Worm (Caenorhabditis elegans): Measurements from ENCODE around the gene oac-52.
"Not testable (repeated sequence)": the region's sequence is repeated elsewhere in the genome, so short reads cannot be mapped to it uniquely, and the experiment has no call there.

The oac-52 gene

DNA sequence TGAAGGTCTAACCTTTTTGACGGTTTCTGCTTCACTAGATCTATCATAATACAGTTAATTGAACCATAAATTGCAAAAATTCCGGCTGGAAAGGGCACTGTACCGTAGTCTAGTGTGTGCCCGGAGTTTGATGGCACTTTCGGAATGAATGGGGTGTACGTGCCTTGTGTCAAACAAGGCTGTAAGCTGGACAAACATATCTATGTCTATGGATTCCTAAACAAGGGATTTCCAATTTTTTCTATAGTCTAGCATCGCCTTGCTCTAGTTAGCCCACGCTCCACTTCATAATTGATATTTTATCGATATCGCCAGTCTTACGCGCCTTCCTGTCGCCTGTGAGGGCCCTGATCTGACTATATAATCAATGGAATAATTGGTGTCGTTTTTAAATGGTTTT, at the start of gene oac-52:
Gene oac-52, minus strand, starts transcription at position 101 of the 400 bp plus-strand sequence.
- TF ChIP-seq him-1 (tag; optimal IDR thresholded peaks at IDR 0.05) (no peak), dao-5 (tag; optimal IDR thresholded peaks at IDR 0.05) (no peak), W03F9.2 (tag; optimal IDR thresholded peaks at IDR 0.05) (no peak)

ce11 chrIV:4395555-4395954, 49.1 kb upstream of the oac-52 start:
- TF ChIP-seq dao-5 (tag; optimal IDR thresholded peaks at IDR 0.05) (no peak), W03F9.2 (tag; optimal IDR thresholded peaks at IDR 0.05) (no peak), him-1 (tag; optimal IDR thresholded peaks at IDR 0.05) (no peak)

ce11 chrIV:4393942-4394460, 47.6 kb upstream of the oac-52 start, which contains the start of gene ell-1:
ell-1 (plus strand) TSS chrIV:4394410.
- no peak for TF ChIP-seq dao-5 (tag; optimal IDR thresholded peaks at IDR 0.05)
- TF ChIP-seq him-1 (tag; optimal IDR thresholded peaks at IDR 0.05) = no peak
- TF ChIP-seq W03F9.2 (tag; optimal IDR thresholded peaks at IDR 0.05) = no peak

DNA sequence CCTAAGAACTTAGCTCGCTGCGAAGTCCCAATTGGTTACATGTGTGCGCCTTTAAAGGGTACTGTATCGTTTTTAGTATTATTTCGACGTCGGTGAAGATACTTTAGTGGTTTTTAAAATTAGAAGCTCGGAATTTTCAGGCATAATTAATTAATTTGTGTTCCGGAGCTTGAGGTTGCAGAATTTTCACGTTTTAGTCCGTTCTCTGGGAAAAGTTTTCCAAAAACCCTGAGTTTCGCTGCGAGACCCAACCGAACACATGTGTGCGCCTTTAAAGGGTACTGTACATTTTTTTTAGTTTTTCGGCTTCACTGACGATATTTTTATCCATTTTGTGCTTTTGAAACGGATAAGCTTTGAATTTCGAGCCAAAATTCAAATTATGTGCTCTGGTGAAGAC, 47.1 kb upstream of the oac-52 start:
- peak; percentile 29 for TF ChIP-seq W03F9.2 (tag; optimal IDR thresholded peaks at IDR 0.05)
- no peak for TF ChIP-seq him-1 (tag; optimal IDR thresholded peaks at IDR 0.05)

DNA sequence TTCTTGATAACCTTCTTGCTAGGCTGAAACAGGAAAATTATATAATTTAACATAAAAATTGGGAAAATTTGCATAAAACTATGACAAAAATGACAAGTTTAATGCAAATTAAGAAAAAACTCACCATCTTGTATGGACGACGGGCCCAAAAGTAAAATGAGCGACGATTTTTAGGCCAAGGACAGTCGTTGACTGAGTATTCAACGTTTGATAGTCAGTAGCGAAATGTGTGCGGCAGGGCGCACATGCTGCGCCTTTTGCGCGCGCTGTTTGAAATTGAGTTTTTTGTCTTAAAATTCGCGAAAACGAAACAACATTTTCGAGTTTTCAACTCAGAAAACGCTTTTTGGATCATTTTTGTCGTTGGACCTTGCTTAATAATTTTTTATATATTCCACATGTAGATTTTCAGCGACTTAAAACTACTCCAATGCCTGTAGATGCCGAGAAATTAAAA, 44.1 kb upstream of the oac-52 start, which contains the start of the genes rpl-7A and set-21:
Gene rpl-7A, minus strand, starts transcription at position 153 of the 457 bp plus-strand sequence.
Gene set-21, plus strand, starts transcription at position 407 of the 457 bp plus-strand sequence.
- peak; percentile 79 for TF ChIP-seq W03F9.2 (tag; optimal IDR thresholded peaks at IDR 0.05)
- TF ChIP-seq him-1 (tag; optimal IDR thresholded peaks at IDR 0.05) = peak; percentile 73
- TF ChIP-seq dao-5 (tag; optimal IDR thresholded peaks at IDR 0.05) = no peak

DNA sequence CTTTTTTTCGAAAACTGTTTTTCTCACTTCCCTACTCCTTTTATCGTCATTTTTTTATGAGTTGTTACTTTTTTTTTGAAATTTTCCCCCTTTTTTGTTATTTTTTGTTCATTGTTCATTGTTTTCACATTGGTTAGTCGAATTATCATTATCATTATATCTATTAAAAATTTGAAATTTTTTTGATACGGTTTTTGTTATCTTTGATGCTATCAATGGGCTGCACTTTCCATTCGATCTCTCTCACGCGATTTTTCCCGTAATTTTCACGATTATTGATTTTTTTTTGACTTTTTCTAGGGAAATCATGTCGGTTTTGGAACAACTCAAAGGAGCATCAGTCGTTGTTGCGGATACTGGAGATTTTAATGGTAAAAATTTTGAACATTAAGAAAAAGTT, 39.9 kb upstream of the oac-52 start, which contains the start of gene tald-1:
Gene tald-1, plus strand, starts transcription at position 301 of the 400 bp plus-strand sequence.
- no peak for TF ChIP-seq dao-5 (tag; optimal IDR thresholded peaks at IDR 0.05)
- no peak for TF ChIP-seq him-1 (tag; optimal IDR thresholded peaks at IDR 0.05)
- TF ChIP-seq W03F9.2 (tag; optimal IDR thresholded peaks at IDR 0.05) = no peak

DNA sequence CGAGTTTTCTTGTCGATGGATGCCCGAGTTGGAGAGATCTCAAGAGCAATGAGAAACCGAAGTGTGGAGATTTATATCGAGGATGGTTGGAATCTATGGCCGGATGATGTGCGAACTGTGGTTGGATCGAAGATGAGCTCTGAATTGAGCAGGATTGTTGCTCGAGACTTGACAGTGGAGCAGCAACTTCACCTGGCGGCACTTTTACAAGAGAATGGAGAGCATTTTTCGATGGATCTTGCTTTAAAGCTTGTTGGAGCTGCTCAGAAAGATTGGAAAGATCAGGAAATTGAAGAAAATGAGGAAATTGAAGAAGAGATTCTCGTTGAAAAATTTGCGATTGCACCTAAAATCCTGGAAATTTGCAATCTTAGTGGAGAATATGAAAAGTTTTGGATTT, 22.7 kb upstream of the oac-52 start:
- no peak for TF ChIP-seq dao-5 (tag; optimal IDR thresholded peaks at IDR 0.05)
- TF ChIP-seq him-1 (tag; optimal IDR thresholded peaks at IDR 0.05) = no peak
- no peak for TF ChIP-seq W03F9.2 (tag; optimal IDR thresholded peaks at IDR 0.05)

DNA sequence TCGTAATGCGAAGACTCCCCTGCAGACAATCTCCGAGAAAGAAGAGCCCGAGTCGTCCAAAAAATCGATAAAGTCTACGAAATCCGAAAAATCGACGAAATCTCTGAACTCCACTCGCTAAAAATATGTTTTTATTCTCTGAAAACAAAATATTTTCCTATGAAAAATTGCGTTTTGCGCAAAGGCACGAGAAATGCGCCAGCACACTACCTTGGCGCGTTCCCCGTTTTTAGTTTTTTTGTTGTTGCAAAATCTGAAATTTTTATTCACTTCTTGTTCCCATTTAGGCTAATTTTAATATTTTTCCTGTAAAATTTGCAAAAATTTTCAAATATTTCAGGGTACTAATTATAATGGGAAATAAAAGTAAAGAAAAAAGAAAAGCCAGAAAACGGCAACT, 14.1 kb upstream of the oac-52 start, which contains the start of gene F55F10.1:
Gene F55F10.1, plus strand, starts transcription at position 341 of the 400 bp plus-strand sequence.
- peak; percentile 67 for TF ChIP-seq W03F9.2 (tag; optimal IDR thresholded peaks at IDR 0.05)
- TF ChIP-seq dao-5 (tag; optimal IDR thresholded peaks at IDR 0.05) = no peak

- TF ChIP-seq W03F9.2 (tag; optimal IDR thresholded peaks at IDR 0.05) (no peak), him-1 (tag; optimal IDR thresholded peaks at IDR 0.05) (no peak), dao-5 (tag; optimal IDR thresholded peaks at IDR 0.05) (no peak)
These were observed 13.2 kb upstream of the oac-52 start, which contains the start of gene F55F10.3 for ce11 chrIV:4359653-4360052. F55F10.3 (plus strand) TSS chrIV:4359953.

- no peak for TF ChIP-seq W03F9.2 (tag; optimal IDR thresholded peaks at IDR 0.05)
- TF ChIP-seq him-1 (tag; optimal IDR thresholded peaks at IDR 0.05) = no peak
- TF ChIP-seq dao-5 (tag; optimal IDR thresholded peaks at IDR 0.05) = no peak
These were observed 10.9 kb upstream of the oac-52 start, which contains the start of gene sars-2 for ce11 chrIV:4357296-4357695. sars-2 (plus strand) TSS chrIV:4357636.

- TF ChIP-seq dao-5 (tag; optimal IDR thresholded peaks at IDR 0.05) (no peak), him-1 (tag; optimal IDR thresholded peaks at IDR 0.05) (no peak), W03F9.2 (tag; optimal IDR thresholded peaks at IDR 0.05) (no peak)
These were observed 10.5 kb upstream of the oac-52 start, which contains the start of gene W03B1.9 for ce11 chrIV:4356879-4357278. W03B1.9 (minus strand) TSS chrIV:4356979.

ce11 chrIV:4348146-4348545, 1.7 kb upstream of the oac-52 start, which contains the start of gene W03B1.5:
W03B1.5 (plus strand) TSS chrIV:4348446.
- TF ChIP-seq dao-5, him-1, W03F9.2 (tag; optimal IDR thresholded peaks at IDR 0.05): not testable (repeated sequence)

DNA sequence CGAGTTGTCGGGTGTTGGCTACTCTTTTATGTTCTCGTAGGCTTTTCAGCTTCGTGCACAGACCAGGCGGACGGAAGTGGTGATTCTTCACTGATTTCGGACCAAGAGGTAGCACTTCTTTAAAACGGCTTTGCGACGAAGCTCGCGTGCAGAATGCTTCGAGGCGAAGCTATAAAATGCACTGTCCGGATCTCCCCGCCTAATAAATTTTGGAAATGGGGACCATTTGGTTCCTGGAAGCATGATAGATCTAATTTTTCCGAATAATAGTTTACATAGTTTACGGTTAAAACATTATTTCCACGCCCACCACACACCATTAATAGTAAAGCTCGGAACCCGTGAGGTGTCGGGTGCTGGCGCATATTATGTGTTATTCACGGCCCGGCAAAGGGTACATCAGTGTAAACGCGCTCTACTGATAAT, 1.2 kb upstream of the oac-52 start:
- TF ChIP-seq dao-5 (tag; optimal IDR thresholded peaks at IDR 0.05) = no peak
- TF ChIP-seq him-1 (tag; optimal IDR thresholded peaks at IDR 0.05) = no peak
- TF ChIP-seq W03F9.2 (tag; optimal IDR thresholded peaks at IDR 0.05) = no peak

DNA sequence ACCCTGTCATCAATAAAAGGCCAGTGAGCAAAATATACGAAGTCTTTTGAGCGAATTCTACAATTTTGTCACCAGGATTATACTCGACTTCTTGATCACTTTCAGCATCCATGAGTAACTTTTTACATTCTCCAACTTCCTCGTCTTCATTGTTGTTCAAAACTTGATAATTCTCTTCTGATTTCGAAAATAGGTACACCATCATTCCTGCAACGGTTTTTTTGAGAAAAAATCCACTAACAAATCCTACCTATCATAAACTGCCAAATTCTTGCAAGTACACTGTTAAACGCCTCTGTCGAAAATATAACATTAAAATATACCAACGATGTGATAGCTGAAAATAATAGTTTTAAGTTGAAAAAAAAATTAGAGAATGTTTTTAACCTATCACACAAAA, 1.6 kb downstream of the oac-52 start:
- no peak for TF ChIP-seq dao-5 (tag; optimal IDR thresholded peaks at IDR 0.05)
- no peak for TF ChIP-seq W03F9.2 (tag; optimal IDR thresholded peaks at IDR 0.05)
- no peak for TF ChIP-seq him-1 (tag; optimal IDR thresholded peaks at IDR 0.05)
